Worm (Caenorhabditis elegans) whole organism, late embryonic: Measurements from ENCODE around the gene F28A12.3.

Experiments used
- ceh-14 ChIP-seq: sonication (generic microtip); optimal IDR thresholded peaks from 2 replicates; lab custom pipeline; 2016; ENCODE audit warnings: missing genotype, missing genetic modification characterization, missing compliant biosample characterization
- ceh-22 ChIP-seq: sonication (generic microtip); optimal IDR thresholded peaks from 2 replicates; lab custom pipeline; 2017; ENCODE audit warnings: missing biosample characterization, missing genetic modification characterization
- ceh-24 ChIP-seq: sonication (generic microtip); optimal IDR thresholded peaks from 2 replicates; lab custom pipeline; 2016; ENCODE audit warnings: mild to moderate bottlenecking, missing genetic modification characterization, missing compliant biosample characterization
- dve-1 ChIP-seq: sonication (generic microtip); optimal IDR thresholded peaks from 2 replicates; lab custom pipeline; 2017; ENCODE audit warnings: antibody characterized with exemption, mild to moderate bottlenecking, missing genetic modification characterization, missing compliant biosample characterization
- fkh-10 ChIP-seq: fragments of 150-350 bp; optimal IDR thresholded peaks from 2 replicates; lab custom pipeline; 2014; ENCODE audit warnings: missing biosample characterization, missing genetic modification reagents, missing genetic modification characterization
- fkh-6 ChIP-seq: sonication (generic microtip); optimal IDR thresholded peaks from 2 replicates; lab custom pipeline; 2016; ENCODE audit warnings: missing genetic modification characterization, missing compliant biosample characterization
- lin-11 ChIP-seq: fragments of 200-800 bp; sonication (Bioruptor generic); optimal IDR thresholded peaks from 2 replicates; lab custom pipeline; 2018; ENCODE audit warnings: mild to moderate bottlenecking, missing genetic modification characterization, missing compliant biosample characterization
- nhr-232 ChIP-seq: sonication (generic microtip); optimal IDR thresholded peaks from 2 replicates; lab custom pipeline; 2016; ENCODE audit warnings: missing genetic modification characterization, missing compliant biosample characterization
- pat-9 ChIP-seq: fragments of 200-800 bp; sonication (Bioruptor generic); optimal IDR thresholded peaks from 2 replicates; lab custom pipeline; 2018; ENCODE audit warnings: mild to moderate bottlenecking, missing genetic modification characterization, moderate library complexity, missing compliant biosample characterization
- pqm-1 ChIP-seq: sonication (generic microtip); optimal IDR thresholded peaks from 2 replicates; lab custom pipeline; 2016; ENCODE audit warnings: missing genetic modification characterization, missing compliant biosample characterization
- unc-86 ChIP-seq: sonication (generic microtip); optimal IDR thresholded peaks from 2 replicates; lab custom pipeline; 2016; ENCODE audit warnings: missing genetic modification characterization, missing compliant biosample characterization
- zip-5 ChIP-seq: sonication (generic microtip); optimal IDR thresholded peaks from 2 replicates; lab custom pipeline; 2016; ENCODE audit warnings: missing genetic modification characterization, missing compliant biosample characterization
- ztf-16 ChIP-seq: sonication (generic microtip); optimal IDR thresholded peaks from 2 replicates; lab custom pipeline; 2017; ENCODE audit warnings: missing genetic modification characterization, missing compliant biosample characterization

ce11 chrV:8626406-8626805, 14.8 kb downstream of the F28A12.3 start:
- no peak for TF ChIP-seq ztf-16
- TF ChIP-seq pat-9: no peak
- TF ChIP-seq nhr-232 (tag; lab: Kevin White, UChicago): no peak
- TF ChIP-seq ceh-24: no peak
- no peak for TF ChIP-seq dve-1 (tag; lab: Kevin White, UChicago)
- no peak for TF ChIP-seq ceh-22
- no peak for TF ChIP-seq unc-86 (tag; lab: Kevin White, UChicago)
- no peak for TF ChIP-seq lin-11 (tag; lab: Kevin White, UChicago)
- no peak for TF ChIP-seq fkh-6 (tag; lab: Kevin White, UChicago)
- no peak for TF ChIP-seq ceh-14
- TF ChIP-seq pqm-1 (tag; lab: Kevin White, UChicago): no peak
- TF ChIP-seq fkh-10 (GFP tag; lab: Kevin White, UChicago): no peak
- TF ChIP-seq zip-5 (tag; lab: Kevin White, UChicago): no peak
